Fruit fly (Drosophila melanogaster) whole organism, embryonic: ENCODE data around the gene CG18171.

ENCODE experiments used
- ab ChIP-seq: fragments of 200-800 bp; sonication (Bioruptor generic); optimal IDR thresholded peaks from 2 replicates; lab custom pipeline; 2016; ENCODE audit warnings: missing biosample characterization, missing genetic modification characterization
- ato ChIP-seq: fragments of 200-800 bp; sonication (Bioruptor generic); IDR thresholded peaks from 2 replicates; pipeline ENCODE4 v1.3.6; 2022; ENCODE audit warnings: missing biosample characterization, missing genetic modification characterization; ENCODE audit not compliant: partially characterized antibody
- ind ChIP-seq: fragments of 200-800 bp; sonication (Bioruptor generic); optimal IDR thresholded peaks from 3 replicates; lab custom pipeline; 2016; ENCODE audit warnings: missing biosample characterization, missing genetic modification characterization

- no peak for TF ChIP-seq ab (GFP tag; lab: Kevin White, UChicago)
- TF ChIP-seq ato, result no peak
- no peak for TF ChIP-seq ind (GFP tag; lab: Kevin White, UChicago)
These were observed 7.2 kb upstream of the CG18171 start for dm6 chr3L:1730160-1730595.
